Worm (Caenorhabditis elegans) whole organism, late embryonic: ENCODE results near the gene T24C4.10.

Experiments
- ceh-18 ChIP-seq: sonication (generic microtip); optimal IDR thresholded peaks from 2 replicates; lab custom pipeline; 2016; ENCODE audit warnings: missing genetic modification characterization, missing compliant biosample characterization
- ceh-19 ChIP-seq: fragments of 200-800 bp; sonication (Bioruptor generic); optimal IDR thresholded peaks from 2 replicates; lab custom pipeline; 2018; ENCODE audit warnings: mild to moderate bottlenecking, missing genetic modification characterization, missing compliant biosample characterization
- ceh-9 ChIP-seq: sonication (generic microtip); optimal IDR thresholded peaks from 2 replicates; lab custom pipeline; 2016; ENCODE audit warnings: mild to moderate bottlenecking, missing genetic modification characterization, inconsistent platforms, missing compliant biosample characterization

ce11 chrIII:881460-881859 lies 9.6 kb downstream of the T24C4.10 start:
- TF ChIP-seq ceh-9: no peak
- TF ChIP-seq ceh-19 (GFP tag; lab: Kevin White, UChicago): no peak
- no peak for TF ChIP-seq ceh-18
